Worm (Caenorhabditis elegans) whole organism, L4 larva: ENCODE data around the gene srx-102.

Source experiments
- D1046.2 ChIP-seq: fragments of 200-800 bp; sonication (Bioruptor generic); IDR thresholded peaks from 2 replicates; pipeline ENCODE4 v1.3.6; 2022; ENCODE audit warnings: missing genetic modification characterization, missing compliant biosample characterization
- R02D3.7 ChIP-seq: fragments of 150-350 bp; sonication (generic microtip); optimal IDR thresholded peaks from 3 replicates; lab custom pipeline; 2014; ENCODE audit warnings: missing biosample characterization, missing genetic modification characterization
- Y105C5A.15 ChIP-seq: fragments of 200-800 bp; sonication (Bioruptor generic); IDR thresholded peaks from 2 replicates; pipeline ENCODE4 v1.3.6; 2022; ENCODE audit warnings: missing genetic modification characterization, missing compliant biosample characterization
- Y48G9A.11 ChIP-seq: fragments of 200-800 bp; sonication (Bioruptor generic); IDR thresholded peaks from 2 replicates; pipeline ENCODE4 v1.3.6; 2022; ENCODE audit warnings: missing genetic modification reagents, missing genetic modification characterization, missing compliant biosample characterization
- Y5F2A.4 ChIP-seq: fragments of 200-800 bp; sonication (Bioruptor generic); optimal IDR thresholded peaks from 2 replicates; lab custom pipeline; 2018; ENCODE audit warnings: mild to moderate bottlenecking, missing genetic modification characterization, missing compliant biosample characterization
- Y75B8A.6 ChIP-seq: fragments of 200-800 bp; sonication (Bioruptor generic); IDR thresholded peaks from 2 replicates; pipeline ENCODE4 v1.3.6; 2022; ENCODE audit warnings: missing genetic modification reagents, missing genetic modification characterization, missing compliant biosample characterization
- ama-1 ChIP-seq: fragments of 150-350 bp; optimal IDR thresholded peaks from 2 replicates; lab custom pipeline; 2014; ENCODE audit warnings: inconsistent platforms, mixed read lengths
- ceh-28 ChIP-seq: fragments of 150-350 bp; optimal IDR thresholded peaks from 2 replicates; lab custom pipeline; 2014; ENCODE audit warnings: missing biosample characterization, missing genetic modification reagents, missing genetic modification characterization
- ceh-32 ChIP-seq: sonication (generic microtip); optimal IDR thresholded peaks from 2 replicates; lab custom pipeline; 2016; ENCODE audit warnings: mild to moderate bottlenecking, missing genetic modification characterization, missing compliant biosample characterization; ENCODE audit not compliant: poor library complexity
- ctbp-1 ChIP-seq: fragments of 200-800 bp; sonication (Bioruptor generic); IDR thresholded peaks from 2 replicates; pipeline ENCODE4 v1.3.6; 2022; ENCODE audit warnings: missing genetic modification reagents, missing genetic modification characterization, missing compliant biosample characterization
- daf-8 ChIP-seq: fragments of 200-800 bp; sonication (Bioruptor generic); IDR thresholded peaks from 2 replicates; pipeline ENCODE4 v1.3.6; 2022; ENCODE audit warnings: missing genetic modification characterization, missing compliant biosample characterization
- dve-1 ChIP-seq: sonication (generic microtip); optimal IDR thresholded peaks from 2 replicates; lab custom pipeline; 2017; ENCODE audit warnings: antibody characterized with exemption, mild to moderate bottlenecking, missing genetic modification characterization, missing compliant biosample characterization; ENCODE audit not compliant: insufficient read depth
- fos-1 ChIP-seq: fragments of 150-350 bp; optimal IDR thresholded peaks from 2 replicates; lab custom pipeline; 2014; ENCODE audit warnings: missing biosample characterization, missing genetic modification characterization
- hif-1 ChIP-seq, 2 experiments: sonication (generic microtip); optimal IDR thresholded peaks; 2 replicates each; lab custom pipeline; 2016 to 2017; ENCODE audit warnings: missing compliant biosample characterization in 2 of 2, missing genetic modification characterization in 2 of 2, missing genetic modification reagents in 2 of 2, missing genotype in 2 of 2, mild to moderate bottlenecking in 1 of 2
- hlh-30 ChIP-seq: sonication (generic microtip); optimal IDR thresholded peaks from 2 replicates; lab custom pipeline; 2017; ENCODE audit warnings: antibody characterized with exemption, mild to moderate bottlenecking, missing genetic modification characterization, missing compliant biosample characterization; ENCODE audit not compliant: insufficient read depth
- jun-1 ChIP-seq: fragments of 150-350 bp; optimal IDR thresholded peaks from 2 replicates; lab custom pipeline; 2014; ENCODE audit warnings: missing biosample characterization, missing genetic modification reagents, missing genetic modification characterization
- lin-15B ChIP-seq: fragments of 150-350 bp; sonication (generic microtip); optimal IDR thresholded peaks from 3 replicates; lab custom pipeline; 2014; ENCODE audit warnings: missing biosample characterization, missing genetic modification characterization
- lin-38 ChIP-seq: fragments of 200-800 bp; sonication (Bioruptor generic); IDR thresholded peaks from 2 replicates; pipeline ENCODE4 v1.3.6; 2022; ENCODE audit warnings: missing genetic modification reagents, missing genetic modification characterization, missing compliant biosample characterization
- lsy-2 ChIP-seq, 2 experiments: fragments of 150-350 bp in 1 of 2; sonication (generic microtip) in 1 of 2; optimal IDR thresholded peaks; 2 replicates each; lab custom pipeline; 2014 to 2017; ENCODE audit warnings: missing biosample characterization in 2 of 2, missing genetic modification characterization in 2 of 2
- madf-5 ChIP-seq, 2 experiments: fragments of 200-800 bp; sonication (Bioruptor generic); IDR thresholded peaks; 2 replicates each; pipeline ENCODE4 v1.3.6; 2022; ENCODE audit warnings: missing compliant biosample characterization in 2 of 2, missing genetic modification characterization in 2 of 2
- mes-2 ChIP-seq: sonication (generic microtip); optimal IDR thresholded peaks from 2 replicates; lab custom pipeline; 2016; ENCODE audit warnings: missing genotype, mild to moderate bottlenecking, missing genetic modification characterization, missing compliant biosample characterization; ENCODE audit not compliant: poor library complexity, severe bottlenecking
- mxl-2 ChIP-seq: fragments of 200-800 bp; sonication (Bioruptor generic); conservative IDR thresholded peaks from 2 replicates; pipeline ENCODE4 v1.3.6; 2022; ENCODE audit warnings: missing genetic modification reagents, missing genetic modification characterization, missing compliant biosample characterization
- mxl-3 ChIP-seq: fragments of 200-800 bp; sonication (Bioruptor generic); optimal IDR thresholded peaks from 2 replicates; lab custom pipeline; 2018; ENCODE audit warnings: mild to moderate bottlenecking, missing genetic modification characterization, missing compliant biosample characterization
- nhr-102 ChIP-seq: sonication (generic microtip); optimal IDR thresholded peaks from 2 replicates; lab custom pipeline; 2016; ENCODE audit warnings: mild to moderate bottlenecking, missing genetic modification characterization, moderate library complexity, missing compliant biosample characterization
- nhr-11 ChIP-seq: fragments of 150-350 bp; optimal IDR thresholded peaks from 2 replicates; lab custom pipeline; 2014; ENCODE audit warnings: missing biosample characterization, missing genetic modification characterization
- nhr-6 ChIP-seq: fragments of 150-350 bp; optimal IDR thresholded peaks from 2 replicates; lab custom pipeline; 2014; ENCODE audit warnings: missing biosample characterization, missing genetic modification characterization
- pqm-1 ChIP-seq: sonication (generic microtip); optimal IDR thresholded peaks from 2 replicates; lab custom pipeline; 2017; ENCODE audit warnings: missing biosample characterization, missing genetic modification characterization
- rbr-2 ChIP-seq: sonication (generic microtip); optimal IDR thresholded peaks from 2 replicates; lab custom pipeline; 2016; ENCODE audit warnings: missing genotype, missing genetic modification characterization, missing compliant biosample characterization
- saeg-2 ChIP-seq: fragments of 200-800 bp; sonication (Bioruptor generic); IDR thresholded peaks from 2 replicates; pipeline ENCODE4 v1.3.6; 2022; ENCODE audit warnings: missing genetic modification reagents, missing genetic modification characterization, missing compliant biosample characterization
- set-16 ChIP-seq: fragments of 200-800 bp; sonication (Bioruptor generic); IDR thresholded peaks from 2 replicates; pipeline ENCODE4 v1.3.6; 2022; ENCODE audit warnings: missing genetic modification reagents, missing genetic modification characterization, missing compliant biosample characterization
- skn-1 ChIP-seq: fragments of 150-350 bp; optimal IDR thresholded peaks from 2 replicates; lab custom pipeline; 2014; ENCODE audit warnings: missing biosample characterization, missing genetic modification characterization
- snpc-1.2 ChIP-seq: fragments of 200-800 bp; sonication (Bioruptor generic); IDR thresholded peaks from 2 replicates; pipeline ENCODE4 v1.3.6; 2022; ENCODE audit warnings: missing genetic modification reagents, missing genetic modification characterization, missing compliant biosample characterization
- unc-62 ChIP-seq, 3 experiments: fragments of 150-350 bp in 1 of 3; sonication (generic microtip); optimal IDR thresholded peaks in 2 of 3; peaks in 1 of 3; 1 replicate in 1 of 3; 2 replicates in 2 of 3; lab custom pipeline; 2014 to 2017; ENCODE audit warnings: missing biosample characterization in 3 of 3, missing genetic modification characterization in 3 of 3, missing genetic modification reagents in 3 of 3, missing genotype in 1 of 3
- vab-7 ChIP-seq: fragments of 200-800 bp; sonication (Bioruptor generic); IDR thresholded peaks from 2 replicates; pipeline ENCODE4 v1.3.6; 2022; ENCODE audit warnings: missing genetic modification reagents, missing genetic modification characterization, missing compliant biosample characterization
- zag-1 ChIP-seq: fragments of 150-350 bp; optimal IDR thresholded peaks from 2 replicates; lab custom pipeline; 2014; ENCODE audit warnings: missing biosample characterization, missing genetic modification characterization
- zfp-2 ChIP-seq: sonication (generic microtip); optimal IDR thresholded peaks from 2 replicates; lab custom pipeline; 2016; ENCODE audit warnings: mild to moderate bottlenecking, missing genetic modification characterization, missing compliant biosample characterization

Gene srx-102

DNA sequence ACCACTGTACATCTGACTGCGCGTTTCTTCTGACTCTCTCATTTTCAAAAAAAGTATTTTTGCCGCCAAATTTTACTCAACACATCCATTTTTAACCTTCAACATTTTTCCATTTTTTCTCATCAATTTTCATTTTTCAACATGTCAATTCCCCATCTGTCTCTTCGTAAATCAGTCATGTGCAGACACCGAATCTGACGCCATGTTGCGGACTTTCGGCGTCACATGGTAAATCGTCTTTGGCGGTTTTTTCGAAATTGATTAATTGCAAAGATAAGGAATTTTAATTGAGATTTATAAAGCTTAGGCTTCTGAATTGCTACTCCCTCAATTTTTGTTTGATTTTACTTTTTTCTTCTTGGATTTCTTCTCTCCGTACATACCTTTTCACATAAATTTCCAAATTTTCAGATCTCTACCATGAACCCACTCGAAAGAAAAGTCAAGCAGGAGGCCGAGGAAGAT, 11.8 kb downstream of the srx-102 start, which contains the start of gene F19B10.1 (continued):
- TF ChIP-seq nhr-102 (no peak), lin-38 (GFP tag; lab: Robert Waterston, UW) (no peak), saeg-2 (GFP tag; lab: Robert Waterston, UW) (no peak), ceh-32 (tag; lab: Kevin White, UChicago) (no peak), hlh-30 (tag; lab: Kevin White, UChicago) (peak; percentile 100), mes-2 (peak; percentile 86), ama-1 (lab: Kevin White, UChicago) (no peak), R02D3.7 (tag; lab: Kevin White, UChicago) (peak; percentile 45), jun-1 (tag; lab: Kevin White, UChicago) (no peak), lin-15B (tag; lab: Kevin White, UChicago) (no peak), set-16 (GFP tag; lab: Robert Waterston, UW) (no peak), mxl-2 (GFP tag; lab: Robert Waterston, UW) (no peak), pqm-1 (tag; lab: Kevin White, UChicago) (peak; percentile 3), unc-62 (GFP tag; optimal IDR thresholded peaks at IDR 0.05 in 1 of 2; lab: Kevin White, UChicago) (peak in 1 of 2 experiments; percentile 79), unc-62 (tag; optimal IDR thresholded peaks at IDR 0.05; lab: Kevin White, UChicago) (no peak), ctbp-1 (no peak), Y105C5A.15 (no peak), zag-1 (no peak), Y48G9A.11 (no peak), ceh-28 (no peak), skn-1 (tag; lab: Kevin White, UChicago) (no peak), rbr-2 (no peak), Y75B8A.6 (no peak)

DNA sequence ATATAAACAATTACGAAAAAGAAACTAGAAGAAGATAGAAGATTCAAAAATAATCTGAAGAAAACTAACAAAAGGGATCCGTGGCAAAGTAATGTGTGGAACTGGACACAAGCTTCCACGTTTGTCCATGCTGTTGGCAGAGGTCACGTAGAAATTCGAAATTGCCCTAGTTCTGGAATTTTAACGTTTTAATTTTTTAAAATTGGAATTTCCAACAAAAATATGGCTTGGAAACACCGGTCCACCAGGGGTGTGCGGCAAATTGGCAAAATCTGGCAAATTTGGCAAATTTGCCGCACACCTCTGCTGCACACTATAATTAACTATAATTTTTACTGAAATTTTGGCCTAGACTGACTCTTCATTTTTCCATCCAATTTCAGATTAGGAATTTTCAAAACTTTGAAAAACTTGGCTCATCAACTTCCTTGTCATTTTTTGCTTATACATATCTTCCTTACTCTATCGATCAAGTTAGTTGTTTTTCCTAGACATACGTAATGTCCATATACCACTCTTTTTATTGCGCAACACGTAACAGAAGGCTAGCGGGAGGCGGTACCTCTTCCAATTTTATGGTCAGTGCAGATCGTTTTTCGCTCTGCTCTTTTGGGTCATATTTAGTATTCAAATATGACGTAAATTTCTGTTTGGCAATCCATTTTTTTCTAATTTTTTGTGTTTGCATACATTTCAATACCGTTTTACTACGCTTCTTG, 13.0 kb downstream of the srx-102 start, which contains the start of gene F19B10.10:
Gene F19B10.10 (minus strand): TSS at position 51 of the 719 bp plus-strand sequence.
- TF ChIP-seq lin-15B (tag; lab: Kevin White, UChicago) = no peak
- TF ChIP-seq rbr-2 = no peak
- TF ChIP-seq fos-1 (tag; lab: Kevin White, UChicago) = no peak
- no peak for TF ChIP-seq nhr-102
- TF ChIP-seq nhr-11 (tag; lab: Kevin White, UChicago) = no peak
- TF ChIP-seq snpc-1.2 (GFP tag; lab: Robert Waterston, UW) = no peak
- no peak for TF ChIP-seq vab-7 (GFP tag; lab: Robert Waterston, UW)
- no peak for TF ChIP-seq lsy-2 (tag; optimal IDR thresholded peaks at IDR 0.05; lab: Kevin White, UChicago)

DNA sequence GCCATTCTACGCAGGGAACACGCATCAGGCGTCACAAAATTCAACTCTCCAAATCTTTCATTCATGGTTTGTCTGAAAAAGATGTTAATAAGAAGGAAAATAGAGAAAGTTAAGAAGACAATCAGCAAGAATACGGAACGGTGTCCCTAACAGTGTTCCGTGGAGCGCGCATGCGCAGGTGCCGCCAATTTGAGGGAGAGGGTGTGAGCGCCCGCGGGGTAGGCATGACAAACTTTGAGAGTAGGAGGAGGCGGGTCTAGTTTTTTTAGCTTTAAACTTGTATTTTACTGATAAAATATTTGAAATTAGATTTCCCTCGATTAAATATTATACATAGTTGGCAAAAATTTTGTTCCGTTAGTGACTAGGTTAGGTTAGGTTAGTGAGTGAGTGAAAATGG, 14.2 kb downstream of the srx-102 start:
- no peak for TF ChIP-seq snpc-1.2 (GFP tag; lab: Robert Waterston, UW)
- no peak for TF ChIP-seq pqm-1 (tag; lab: Kevin White, UChicago)
- no peak for TF ChIP-seq madf-5 (GFP tag; IDR thresholded peaks at IDR 0.05; lab: Robert Waterston, UW)
- no peak for TF ChIP-seq hif-1 (tag; optimal IDR thresholded peaks at IDR 0.05; lab: Kevin White, UChicago)
- no peak for TF ChIP-seq mxl-3 (GFP tag; lab: Kevin White, UChicago)
- TF ChIP-seq unc-62 (GFP tag; optimal IDR thresholded peaks at IDR 0.05 in 1 of 2; lab: Kevin White, UChicago) = no peak
- TF ChIP-seq unc-62 (tag; optimal IDR thresholded peaks at IDR 0.05; lab: Kevin White, UChicago) = no peak
- TF ChIP-seq Y48G9A.11 = no peak
- TF ChIP-seq zfp-2 (tag; lab: Kevin White, UChicago) = no peak
- no peak for TF ChIP-seq dve-1 (tag; lab: Kevin White, UChicago)
- no peak for TF ChIP-seq daf-8 (GFP tag; lab: Robert Waterston, UW)
- TF ChIP-seq, all 104 proteins: peak for 0

DNA sequence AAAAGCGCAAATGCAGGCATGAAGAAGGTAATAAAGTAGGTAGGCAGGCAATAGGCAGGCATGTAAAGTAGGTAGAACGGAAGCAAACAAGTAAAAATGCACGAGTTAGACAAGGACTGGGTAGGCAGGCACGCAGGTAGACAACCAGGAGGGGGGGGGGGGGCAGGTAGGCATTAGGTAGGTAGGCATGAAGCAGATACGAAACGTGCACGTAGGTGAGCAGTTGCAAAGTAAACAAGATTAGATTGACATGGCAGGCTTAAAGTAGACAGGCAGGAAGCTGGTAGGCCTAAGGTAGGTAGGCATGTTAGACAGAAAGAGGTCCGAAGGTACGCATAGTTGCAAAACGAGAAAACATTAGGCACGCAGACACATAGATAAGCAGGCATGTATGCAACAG, 15.6 kb downstream of the srx-102 start:
- TF ChIP-seq D1046.2 (GFP tag; lab: Robert Waterston, UW) = no peak
- TF ChIP-seq nhr-6 (tag; lab: Kevin White, UChicago) = no peak
- no peak for TF ChIP-seq Y5F2A.4
- TF ChIP-seq unc-62 (GFP tag; optimal IDR thresholded peaks at IDR 0.05 in 1 of 2; lab: Kevin White, UChicago) = peak in 1 of 2 experiments; percentile 92
- no peak for TF ChIP-seq unc-62 (tag; optimal IDR thresholded peaks at IDR 0.05; lab: Kevin White, UChicago)
